Fruit fly (Drosophila melanogaster) whole organism, embryonic: ENCODE measurements around the gene CG5902.
A peak's percentile ranks its signal among the peaks of the same experiment; 100 is the strongest.

ENCODE experiments used
- Abd-B ChIP-seq: fragments of 200-800 bp; sonication (Bioruptor generic); optimal IDR thresholded peaks from 2 replicates; lab custom pipeline; 2018; ENCODE audit warnings: missing biosample characterization, mild to moderate bottlenecking, missing genetic modification characterization, moderate library complexity
- Atf-2 ChIP-seq: fragments of 200-800 bp; sonication (Bioruptor generic); optimal IDR thresholded peaks from 2 replicates; lab custom pipeline; 2016; ENCODE audit warnings: missing biosample characterization, missing genetic modification characterization
- C15 ChIP-seq: fragments of 200-800 bp; sonication (Bioruptor generic); IDR thresholded peaks from 3 replicates; pipeline ENCODE4 v1.3.6; 2022; ENCODE audit warnings: missing biosample characterization, missing genetic modification characterization
- CG10274 ChIP-seq: fragments of 200-800 bp; sonication (Bioruptor generic); optimal IDR thresholded peaks from 3 replicates; lab custom pipeline; 2017; ENCODE audit warnings: missing biosample characterization, mild to moderate bottlenecking, missing genetic modification characterization
- CG10654 ChIP-seq: fragments of 200-800 bp; sonication (Bioruptor generic); optimal IDR thresholded peaks from 2 replicates; lab custom pipeline; 2016; ENCODE audit warnings: missing biosample characterization, missing genetic modification characterization
- CG10959 ChIP-seq: fragments of 200-800 bp; sonication (Bioruptor generic); IDR thresholded peaks from 2 replicates; pipeline ENCODE4 v1.3.6; 2022; ENCODE audit warnings: missing biosample characterization, missing genetic modification characterization
- CG12104 ChIP-seq: fragments of 200-800 bp; sonication (Bioruptor generic); optimal IDR thresholded peaks from 3 replicates; lab custom pipeline; 2016; ENCODE audit warnings: missing biosample characterization, missing genetic modification characterization
- CG12744 ChIP-seq: fragments of 200-800 bp; sonication (Bioruptor generic); optimal IDR thresholded peaks from 2 replicates; lab custom pipeline; 2016; ENCODE audit warnings: missing biosample characterization, missing genetic modification characterization
- CG14441 ChIP-seq: fragments of 200-800 bp; sonication (Bioruptor generic); IDR thresholded peaks from 2 replicates; pipeline ENCODE4 v1.3.6; 2022; ENCODE audit warnings: missing biosample characterization, missing genetic modification characterization
- CG1602 ChIP-seq: fragments of 200-800 bp; sonication (Bioruptor generic); optimal IDR thresholded peaks from 3 replicates; lab custom pipeline; 2016; ENCODE audit warnings: missing biosample characterization, missing genetic modification characterization
- CG1647 ChIP-seq: fragments of 200-800 bp; sonication (Bioruptor generic); optimal IDR thresholded peaks from 3 replicates; lab custom pipeline; 2016; ENCODE audit warnings: missing biosample characterization, missing genetic modification characterization
- CG17385 ChIP-seq: fragments of 200-800 bp; sonication (Bioruptor generic); optimal IDR thresholded peaks from 3 replicates; lab custom pipeline; 2018; ENCODE audit warnings: missing biosample characterization, mild to moderate bottlenecking, missing genetic modification characterization
- CG17612 ChIP-seq: fragments of 200-800 bp; sonication (Bioruptor generic); IDR thresholded peaks from 2 replicates; pipeline ENCODE4 v1.3.6; 2022; ENCODE audit warnings: missing biosample characterization, missing genetic modification characterization
- CG1792 ChIP-seq: fragments of 200-800 bp; sonication (Bioruptor generic); optimal IDR thresholded peaks from 2 replicates; lab custom pipeline; 2016; ENCODE audit warnings: missing biosample characterization, missing genetic modification characterization
- CG2129 ChIP-seq: fragments of 200-800 bp; sonication (Bioruptor generic); IDR thresholded peaks from 2 replicates; pipeline ENCODE4 v1.3.6; 2022; ENCODE audit warnings: missing biosample characterization, missing genetic modification characterization; ENCODE audit not compliant: partially characterized antibody
- CG32532 ChIP-seq: fragments of 200-800 bp; sonication (Bioruptor generic); IDR thresholded peaks from 2 replicates; pipeline ENCODE4 v1.3.6; 2022; ENCODE audit warnings: missing biosample characterization, missing genetic modification characterization
- CG6791 ChIP-seq: fragments of 200-800 bp; sonication (Bioruptor generic); IDR thresholded peaks from 3 replicates; pipeline ENCODE4 v1.3.6; 2022; ENCODE audit warnings: missing biosample characterization, missing genetic modification characterization; ENCODE audit not compliant: partially characterized antibody
- CG8281 ChIP-seq: fragments of 200-800 bp; sonication (Bioruptor generic); optimal IDR thresholded peaks from 2 replicates; lab custom pipeline; 2018; ENCODE audit warnings: missing biosample characterization, mild to moderate bottlenecking, missing genetic modification characterization, moderate library complexity
- CG8359 ChIP-seq: fragments of 200-800 bp; sonication (Bioruptor generic); optimal IDR thresholded peaks from 2 replicates; lab custom pipeline; 2017; ENCODE audit warnings: missing biosample characterization, mild to moderate bottlenecking, missing genetic modification characterization, borderline replicate concordance
- CG8944 ChIP-seq: fragments of 200-800 bp; sonication (Bioruptor generic); optimal IDR thresholded peaks from 3 replicates; lab custom pipeline; 2016; ENCODE audit warnings: missing biosample characterization, missing genetic modification characterization
- Dbx ChIP-seq: fragments of 200-800 bp; sonication (Bioruptor generic); IDR thresholded peaks from 3 replicates; pipeline ENCODE4 v1.3.6; 2022; ENCODE audit warnings: missing biosample characterization, missing genetic modification characterization
- E2f2 ChIP-seq: fragments of 200-800 bp; sonication (Bioruptor generic); IDR thresholded peaks from 2 replicates; pipeline ENCODE4 v1.3.6; 2022; ENCODE audit warnings: missing biosample characterization, missing genetic modification characterization
- Eip74EF ChIP-seq, 2 experiments: fragments of 200-800 bp in 1 of 2; fragments of >200 bp in 1 of 2; sonication (Bioruptor generic) in 1 of 2; optimal IDR thresholded peaks; 2 replicates each; lab custom pipeline; 2017 to 2019; ENCODE audit warnings: missing biosample characterization in 2 of 2, missing genetic modification characterization in 2 of 2, mild to moderate bottlenecking in 1 of 2, moderate library complexity in 1 of 2
- Gsc ChIP-seq: fragments of 200-800 bp; sonication (Bioruptor generic); IDR thresholded peaks from 2 replicates; pipeline ENCODE4 v1.3.6; 2022; ENCODE audit warnings: missing biosample characterization, missing genetic modification characterization
- Gug ChIP-seq: fragments of 200-800 bp; sonication (Bioruptor generic); IDR thresholded peaks from 4 replicates; pipeline ENCODE4 v1.3.6; 2022; ENCODE audit warnings: missing biosample characterization, missing genetic modification characterization
- HmgD ChIP-seq: fragments of 200-800 bp; sonication (Bioruptor generic); optimal IDR thresholded peaks from 3 replicates; lab custom pipeline; 2016; ENCODE audit warnings: missing biosample characterization, missing genetic modification characterization
- Hmr ChIP-seq: fragments of 200-800 bp; sonication (Bioruptor generic); optimal IDR thresholded peaks from 3 replicates; lab custom pipeline; 2017; ENCODE audit warnings: mild to moderate bottlenecking, missing biosample characterization, missing genetic modification reagents, missing genetic modification characterization
- Nf-YB ChIP-seq: fragments of 200-800 bp; sonication (Bioruptor generic); optimal IDR thresholded peaks from 3 replicates; lab custom pipeline; 2019; ENCODE audit warnings: missing biosample characterization, mild to moderate bottlenecking, missing genetic modification characterization, moderate library complexity
- NfI ChIP-seq: fragments of 200-800 bp; sonication (Bioruptor generic); optimal IDR thresholded peaks from 3 replicates; lab custom pipeline; 2018; ENCODE audit warnings: missing biosample characterization, mild to moderate bottlenecking, missing genetic modification characterization, moderate library complexity
- Six4 ChIP-seq: fragments of 200-800 bp; sonication (Bioruptor generic); optimal IDR thresholded peaks from 2 replicates; lab custom pipeline; 2016; ENCODE audit warnings: missing biosample characterization, missing genetic modification characterization
- Tbp ChIP-seq: fragments of >200 bp; optimal IDR thresholded peaks from 2 replicates; lab custom pipeline; 2018; ENCODE audit warnings: missing biosample characterization, missing genetic modification characterization
- Xbp1 ChIP-seq: fragments of 200-800 bp; sonication (Bioruptor generic); optimal IDR thresholded peaks from 3 replicates; lab custom pipeline; 2016; ENCODE audit warnings: missing biosample characterization, mild to moderate bottlenecking, missing genetic modification characterization
- ash1 ChIP-seq: fragments of 200-800 bp; sonication (Bioruptor generic); optimal IDR thresholded peaks from 2 replicates; lab custom pipeline; 2018; ENCODE audit warnings: missing biosample characterization, mild to moderate bottlenecking, missing genetic modification characterization
- btn ChIP-seq: fragments of 200-800 bp; sonication (Bioruptor generic); optimal IDR thresholded peaks from 2 replicates; lab custom pipeline; 2016; ENCODE audit warnings: missing biosample characterization, missing genetic modification characterization
- chm ChIP-seq: fragments of 200-800 bp; sonication (Bioruptor generic); IDR thresholded peaks from 2 replicates; pipeline ENCODE4 v1.3.6; 2022; ENCODE audit warnings: missing biosample characterization, missing genetic modification characterization
- disco-r ChIP-seq: fragments of 200-800 bp; sonication (Bioruptor generic); optimal IDR thresholded peaks from 2 replicates; lab custom pipeline; 2016; ENCODE audit warnings: missing biosample characterization, missing genetic modification characterization
- ewg ChIP-seq: fragments of 200-800 bp; sonication (Bioruptor generic); optimal IDR thresholded peaks from 3 replicates; lab custom pipeline; 2017; ENCODE audit warnings: mild to moderate bottlenecking, missing biosample characterization, missing genetic modification reagents, missing genetic modification characterization
- gsb ChIP-seq: fragments of 200-800 bp; sonication (Bioruptor generic); IDR thresholded peaks from 2 replicates; pipeline ENCODE4 v1.3.6; 2022; ENCODE audit warnings: missing biosample characterization, missing genetic modification characterization
- gsb-n ChIP-seq: fragments of 200-800 bp; sonication (Bioruptor generic); optimal IDR thresholded peaks from 3 replicates; lab custom pipeline; 2018; ENCODE audit warnings: missing biosample characterization, mild to moderate bottlenecking, missing genetic modification characterization
- ham ChIP-seq: fragments of 200-800 bp; sonication (Bioruptor generic); IDR thresholded peaks from 2 replicates; pipeline ENCODE4 v1.3.6; 2022; ENCODE audit warnings: missing biosample characterization, missing genetic modification characterization
- hkb ChIP-seq, 2 experiments: fragments of 200-800 bp in 1 of 2; fragments of >200 bp in 1 of 2; sonication (Bioruptor generic) in 1 of 2; IDR thresholded peaks in 1 of 2; optimal IDR thresholded peaks in 1 of 2; 2 replicates each; pipeline versions ENCODE4 v1.3.6 to Lab custom; 2017 to 2022; ENCODE audit warnings: missing biosample characterization in 1 of 2, missing genetic modification characterization in 1 of 2
- ken ChIP-seq: fragments of 200-800 bp; sonication (Bioruptor generic); IDR thresholded peaks from 3 replicates; pipeline ENCODE4 v1.3.6; 2022; ENCODE audit warnings: missing biosample characterization, missing genetic modification characterization
- klu ChIP-seq: fragments of 200-800 bp; sonication (Bioruptor generic); IDR thresholded peaks from 2 replicates; pipeline ENCODE4 v1.3.6; 2022; ENCODE audit warnings: missing biosample characterization, missing genetic modification characterization
- lov ChIP-seq, 2 experiments: fragments of 200-800 bp in 1 of 2; fragments of >200 bp in 1 of 2; sonication (Bioruptor generic) in 1 of 2; IDR thresholded peaks in 1 of 2; optimal IDR thresholded peaks in 1 of 2; 2 replicates in 1 of 2; 3 replicates in 1 of 2; pipeline versions ENCODE4 v1.3.6 to Lab custom; 2017 to 2022; ENCODE audit warnings: missing biosample characterization in 1 of 2, missing genetic modification characterization in 1 of 2
- mld ChIP-seq: fragments of 200-800 bp; sonication (Bioruptor generic); IDR thresholded peaks from 3 replicates; pipeline ENCODE4 v1.3.6; 2022; ENCODE audit warnings: missing biosample characterization, missing genetic modification characterization; ENCODE audit not compliant: partially characterized antibody
- p53 ChIP-seq: fragments of 200-800 bp; sonication (Bioruptor generic); optimal IDR thresholded peaks from 2 replicates; lab custom pipeline; 2016; ENCODE audit warnings: missing biosample characterization, missing genetic modification characterization
- tup ChIP-seq: fragments of 200-800 bp; sonication (Bioruptor generic); optimal IDR thresholded peaks from 2 replicates; lab custom pipeline; 2016; ENCODE audit warnings: missing biosample characterization, mild to moderate bottlenecking, missing genetic modification characterization, moderate library complexity
- unpg ChIP-seq: fragments of 200-800 bp; sonication (Bioruptor generic); optimal IDR thresholded peaks from 3 replicates; lab custom pipeline; 2018; ENCODE audit warnings: missing biosample characterization, mild to moderate bottlenecking, missing genetic modification characterization, moderate library complexity
- vvl ChIP-seq: fragments of 200-800 bp; sonication (Bioruptor generic); IDR thresholded peaks from 2 replicates; pipeline ENCODE4 v1.3.6; 2022; ENCODE audit warnings: missing biosample characterization, missing genetic modification characterization
- zfh2 ChIP-seq: fragments of 200-800 bp; sonication (Bioruptor generic); optimal IDR thresholded peaks from 2 replicates; lab custom pipeline; 2016; ENCODE audit warnings: missing biosample characterization, missing genetic modification characterization

CG5902 gene

DNA sequence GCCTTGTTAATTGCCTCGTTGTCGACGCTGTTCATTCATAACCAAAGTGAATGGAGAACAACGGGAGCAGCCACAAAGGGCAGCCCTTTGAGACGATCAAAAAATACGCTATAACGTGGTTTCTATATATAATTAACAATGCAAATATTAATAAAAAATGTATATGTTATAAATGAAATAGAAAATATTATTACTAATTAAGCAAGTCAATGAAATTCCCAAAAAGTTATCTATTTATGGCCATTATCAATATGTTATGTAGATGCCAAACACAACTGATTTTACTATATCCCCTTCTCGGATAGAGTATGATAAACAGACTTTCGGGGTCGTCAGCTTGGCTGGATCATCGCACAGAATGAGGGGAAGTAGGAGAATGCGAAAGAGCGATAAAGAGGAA, 17.0 kb upstream of the CG5902 start (continued):
- TF ChIP-seq CG8281 = peak; percentile 10
- TF ChIP-seq CG12744 (GFP tag; lab: Kevin White, UChicago) = no peak
- no peak for TF ChIP-seq tup (GFP tag; lab: Kevin White, UChicago)
- no peak for TF ChIP-seq chm
- TF ChIP-seq klu = peak; percentile 49; the same call in 1 of the 2 replicates
- peak; percentile 17 for TF ChIP-seq ewg (GFP tag; lab: Kevin White, UChicago)
- TF ChIP-seq zfh2 (GFP tag; lab: Kevin White, UChicago) = no peak
- no peak for TF ChIP-seq mld
- no peak for TF ChIP-seq Gug (GFP tag; lab: Robert Waterston, UW)
- no peak for TF ChIP-seq CG8944 (GFP tag; lab: Kevin White, UChicago)
- TF ChIP-seq CG17612 (GFP tag; lab: Robert Waterston, UW) = no peak
- no peak for TF ChIP-seq Six4 (GFP tag; lab: Kevin White, UChicago)
- peak; percentile 49; the same call in 1 of the 3 replicates for TF ChIP-seq ken (GFP tag; lab: Robert Waterston, UW)
- TF ChIP-seq btn (GFP tag; lab: Kevin White, UChicago) = no peak
- TF ChIP-seq CG6791 (GFP tag; lab: Robert Waterston, UW) = no peak
- TF ChIP-seq CG1602 (GFP tag; lab: Kevin White, UChicago) = no peak
- TF ChIP-seq gsb (GFP tag; lab: Robert Waterston, UW) = 0 out of 2 replicates have a peak, but pooled peaks have one; percentile 20
- TF ChIP-seq NfI (GFP tag; lab: Kevin White, UChicago) = peak; percentile 47
- TF ChIP-seq lov (optimal IDR thresholded peaks at IDR 0.05; lab: Kevin White, UChicago) = no peak
- TF ChIP-seq lov (GFP tag; IDR thresholded peaks at IDR 0.05; lab: Robert Waterston, UW) = no peak
- TF ChIP-seq CG2129 (GFP tag; lab: Robert Waterston, UW) = no peak
- TF ChIP-seq CG1647 = no peak
- TF ChIP-seq CG17385 = peak; percentile 40
- TF ChIP-seq Hmr (GFP tag; lab: Kevin White, UChicago) = peak; percentile 62
- no peak for TF ChIP-seq p53 (GFP tag; lab: Kevin White, UChicago)
- peak; percentile 72 for TF ChIP-seq CG14441
- TF ChIP-seq hkb (optimal IDR thresholded peaks at IDR 0.05; lab: Kevin White, UChicago) = no peak
- peak; percentile 64; the same call in 1 of the 2 replicates for TF ChIP-seq hkb (GFP tag; IDR thresholded peaks at IDR 0.05; lab: Robert Waterston, UW)
- peak; percentile 17 for TF ChIP-seq CG12104 (GFP tag; lab: Kevin White, UChicago)
- TF ChIP-seq CG10654 (GFP tag; lab: Kevin White, UChicago) = no peak
- no peak for TF ChIP-seq CG10959 (GFP tag; lab: Robert Waterston, UW)
- TF ChIP-seq gsb-n = peak; percentile 34
- no peak for TF ChIP-seq ash1 (GFP tag; lab: Kevin White, UChicago)
- no peak for TF ChIP-seq Gsc (GFP tag; lab: Robert Waterston, UW)
- peak; percentile 35; the same call in 2 of the 3 replicates for TF ChIP-seq Dbx (GFP tag; lab: Robert Waterston, UW)
- 0 out of 3 replicates have a peak, but pooled peaks have one; percentile 32 for TF ChIP-seq C15
- TF ChIP-seq Xbp1 = peak; percentile 15
- TF ChIP-seq HmgD (GFP tag; lab: Kevin White, UChicago) = no peak
- TF ChIP-seq CG8359 (GFP tag; lab: Kevin White, UChicago) = no peak
- no peak for TF ChIP-seq Atf-2 (GFP tag; lab: Kevin White, UChicago)
- no peak for TF ChIP-seq disco-r
- no peak for TF ChIP-seq CG10274
- no peak for TF ChIP-seq Nf-YB (GFP tag; lab: Kevin White, UChicago)
- TF ChIP-seq vvl (GFP tag; lab: Robert Waterston, UW) = peak; percentile 50; the same call in 1 of the 2 replicates
- peak; percentile 61 for TF ChIP-seq unpg (GFP tag; lab: Kevin White, UChicago)
- no peak for TF ChIP-seq Tbp (GFP tag; lab: Kevin White, UChicago)
- peak in 1 of 2 experiments; percentile 22 for TF ChIP-seq Eip74EF (GFP tag; optimal IDR thresholded peaks at IDR 0.05; lab: Kevin White, UChicago)
- TF ChIP-seq CG1792 (GFP tag; lab: Kevin White, UChicago) = no peak
- no peak for TF ChIP-seq ham
- TF ChIP-seq CG32532 (GFP tag; lab: Robert Waterston, UW) = peak; percentile 64
- peak; percentile 43; the same call in 1 of the 2 replicates for TF ChIP-seq E2f2
- peak; percentile 33 for TF ChIP-seq Abd-B (GFP tag; lab: Kevin White, UChicago)
